Fruit fly (Drosophila melanogaster): Measurements from ENCODE around the gene IntS2.

DNA sequence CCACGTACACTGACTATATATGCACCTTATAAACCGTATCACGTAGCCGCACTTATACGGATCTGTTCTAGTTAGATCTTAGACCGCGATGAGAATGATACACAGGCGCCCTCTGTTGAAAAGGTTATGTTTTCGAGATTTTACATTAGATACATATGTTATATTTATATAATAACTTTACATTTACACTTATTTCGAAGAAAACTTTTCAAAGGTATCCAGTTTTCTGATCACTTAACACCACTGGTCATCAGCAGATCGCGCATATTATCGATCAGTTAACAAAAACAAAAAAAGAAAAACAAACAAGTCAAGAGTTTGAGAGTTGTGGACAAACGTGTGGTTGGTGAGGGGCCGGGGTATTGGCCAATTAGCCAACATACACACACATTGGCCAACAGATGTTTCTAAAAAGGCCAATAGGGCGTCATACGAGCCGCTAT lies 41.1 kb upstream of the IntS2 start:
- TF ChIP-seq Hr39 (GFP tag; optimal IDR thresholded peaks at IDR 0.05) (no peak), Gug (GFP tag; IDR thresholded peaks at IDR 0.05) (no peak), Sox15 (GFP tag; optimal IDR thresholded peaks at IDR 0.05) (no peak), dsx (GFP tag; optimal IDR thresholded peaks at IDR 0.05; ENCODE audit: poor library complexity, severe bottlenecking) (no peak), CG31627 (GFP tag; optimal IDR thresholded peaks at IDR 0.05) (no peak)

Measured in whole organism, prepupa.